Worm (Caenorhabditis elegans) whole organism, L4/young adult: ENCODE data around the gene Y67A10A.3.

Source experiments
- W03F9.2 ChIP-seq: fragments of 150-350 bp; optimal IDR thresholded peaks from 2 replicates; lab custom pipeline; 2014; ENCODE audit warnings: missing biosample characterization, missing genetic modification characterization
- dao-5 ChIP-seq: sonication (generic microtip); optimal IDR thresholded peaks from 2 replicates; lab custom pipeline; 2016; ENCODE audit warnings: missing genotype, missing genetic modification characterization, moderate library complexity, missing compliant biosample characterization
- him-1 ChIP-seq: sonication (generic microtip); optimal IDR thresholded peaks from 2 replicates; lab custom pipeline; 2016; ENCODE audit warnings: missing genotype, missing genetic modification reagents, missing genetic modification characterization, missing compliant biosample characterization

- peak; percentile 11 for TF ChIP-seq him-1 (tag; lab: Kevin White, UChicago)
- TF ChIP-seq dao-5 (tag; lab: Kevin White, UChicago): no peak
- TF ChIP-seq W03F9.2 (tag; lab: Kevin White, UChicago): no peak
Measured at ce11 chrIV:14371639-14372038, 37.4 kb upstream of the Y67A10A.3 start.
